Fruit fly (Drosophila melanogaster): ENCODE data around the gene CARPA.

DNA sequence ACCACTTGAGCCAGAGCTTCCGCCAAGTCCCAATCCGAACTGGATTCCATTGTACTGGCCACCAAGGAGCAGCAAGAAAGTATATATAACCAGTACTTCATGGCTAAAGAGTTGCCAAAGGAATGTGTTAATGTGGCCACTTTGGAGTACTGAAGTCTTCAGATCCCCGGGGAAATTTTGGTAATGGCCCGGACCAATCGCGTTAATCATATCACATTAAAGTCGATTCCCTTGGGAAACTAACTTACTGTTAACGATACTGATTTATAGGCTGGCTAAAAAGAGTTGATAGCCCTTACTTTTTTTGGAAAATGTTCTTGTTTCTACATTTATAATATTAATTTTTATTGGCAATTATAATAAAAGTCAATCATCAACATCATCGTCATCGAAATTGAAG is 40.9 kb downstream of the CARPA start, which contains the start of gene Ir7b:
- no peak for TF ChIP-seq psq (optimal IDR thresholded peaks at IDR 0.05)
- TF ChIP-seq EcR (GFP tag; optimal IDR thresholded peaks at IDR 0.05): no peak
- no peak for TF ChIP-seq Dll (optimal IDR thresholded peaks at IDR 0.05)
- no peak for TF ChIP-seq CG8478 (optimal IDR thresholded peaks at IDR 0.05)
- TF ChIP-seq usp (GFP tag; optimal IDR thresholded peaks at IDR 0.05): no peak
- no peak for TF ChIP-seq pan (optimal IDR thresholded peaks at IDR 0.05)

Data from whole organism.